Worm (Caenorhabditis elegans) whole organism, L1 larva: ENCODE measurements around the gene rpb-12.
A peak's percentile ranks its signal among the peaks of the same experiment; 100 is the strongest.

Source experiments
- C04F5.9 ChIP-seq: sonication (generic microtip); optimal IDR thresholded peaks from 2 replicates; lab custom pipeline; 2016; ENCODE audit warnings: missing genetic modification characterization, missing compliant biosample characterization
- C16A3.4 ChIP-seq: fragments of 150-350 bp; optimal IDR thresholded peaks from 2 replicates; lab custom pipeline; 2014; ENCODE audit warnings: missing biosample characterization, missing genetic modification characterization
- aha-1 ChIP-seq: fragments of 150-350 bp; optimal IDR thresholded peaks from 2 replicates; lab custom pipeline; 2014; ENCODE audit warnings: missing biosample characterization, missing genetic modification characterization
- aly-2 ChIP-seq: fragments of 150-350 bp; optimal IDR thresholded peaks from 2 replicates; lab custom pipeline; 2014; ENCODE audit warnings: missing biosample characterization, missing genetic modification characterization
- blmp-1 ChIP-seq: fragments of 150-350 bp; optimal IDR thresholded peaks from 2 replicates; lab custom pipeline; 2014; ENCODE audit warnings: missing biosample characterization, missing genetic modification characterization
- ceh-63 ChIP-seq: fragments of 200-800 bp; sonication (Bioruptor generic); optimal IDR thresholded peaks from 2 replicates; lab custom pipeline; 2018; ENCODE audit warnings: mild to moderate bottlenecking, missing genetic modification characterization, missing compliant biosample characterization
- ceh-8 ChIP-seq: fragments of 200-800 bp; sonication (Bioruptor generic); optimal IDR thresholded peaks from 2 replicates; lab custom pipeline; 2018; ENCODE audit warnings: mild to moderate bottlenecking, missing genetic modification characterization, moderate library complexity, missing compliant biosample characterization
- ceh-88 ChIP-seq: fragments of 200-800 bp; sonication (Bioruptor generic); IDR thresholded peaks from 2 replicates; pipeline ENCODE4 v1.3.6; 2022; ENCODE audit warnings: missing genetic modification characterization, missing compliant biosample characterization
- ces-1 ChIP-seq: fragments of 150-350 bp; optimal IDR thresholded peaks from 2 replicates; lab custom pipeline; 2014; ENCODE audit warnings: missing biosample characterization, missing genetic modification reagents, missing genetic modification characterization
- dsc-1 ChIP-seq: sonication (generic microtip); optimal IDR thresholded peaks from 2 replicates; lab custom pipeline; 2016; ENCODE audit warnings: mild to moderate bottlenecking, missing genetic modification characterization, missing compliant biosample characterization
- egl-13 ChIP-seq: sonication (generic microtip); optimal IDR thresholded peaks from 2 replicates; lab custom pipeline; 2016; ENCODE audit warnings: missing genotype, missing genetic modification reagents, missing genetic modification characterization, missing compliant biosample characterization
- elt-3 ChIP-seq, 6 experiments: fragments of 150-350 bp in 1 of 6; sonication (generic microtip); optimal IDR thresholded peaks; 2 replicates each; lab custom pipeline; 2017 to 2018; ENCODE audit warnings: missing biosample characterization in 6 of 6, missing genetic modification characterization in 6 of 6, inconsistent platforms in 1 of 6
- ets-5 ChIP-seq: fragments of 200-800 bp; sonication (Bioruptor generic); IDR thresholded peaks from 2 replicates; pipeline ENCODE4 v1.3.6; 2022; ENCODE audit warnings: missing genetic modification characterization, missing compliant biosample characterization
- fkh-10 ChIP-seq: sonication (generic microtip); optimal IDR thresholded peaks from 2 replicates; lab custom pipeline; 2017; ENCODE audit warnings: missing biosample characterization, missing genetic modification reagents, missing genetic modification characterization
- fkh-4 ChIP-seq: sonication (generic microtip); optimal IDR thresholded peaks from 2 replicates; lab custom pipeline; 2016; ENCODE audit warnings: missing compliant biosample characterization, missing genetic modification characterization, borderline replicate concordance
- hlh-17 ChIP-seq: fragments of 200-800 bp; sonication (Bioruptor generic); optimal IDR thresholded peaks from 2 replicates; lab custom pipeline; 2018; ENCODE audit warnings: missing genetic modification characterization, mild to moderate bottlenecking, missing compliant biosample characterization, moderate library complexity, borderline replicate concordance
- hlh-4 ChIP-seq: sonication (generic microtip); optimal IDR thresholded peaks from 2 replicates; lab custom pipeline; 2016; ENCODE audit warnings: mild to moderate bottlenecking, missing genetic modification characterization, missing compliant biosample characterization
- lin-13 ChIP-seq: fragments of 150-350 bp; optimal IDR thresholded peaks from 2 replicates; lab custom pipeline; 2014; ENCODE audit warnings: missing biosample characterization, missing genetic modification reagents, missing genetic modification characterization
- lin-14 ChIP-seq: fragments of 200-800 bp; sonication (Bioruptor generic); optimal IDR thresholded peaks from 2 replicates; lab custom pipeline; 2018; ENCODE audit warnings: mild to moderate bottlenecking, missing genetic modification characterization, moderate library complexity, missing compliant biosample characterization
- lin-15B ChIP-seq: fragments of 150-350 bp; sonication (generic microtip); optimal IDR thresholded peaks from 3 replicates; lab custom pipeline; 2014; ENCODE audit warnings: missing biosample characterization, missing genetic modification characterization
- lin-39 ChIP-seq: fragments of 150-350 bp; optimal IDR thresholded peaks from 2 replicates; lab custom pipeline; 2014; ENCODE audit warnings: missing biosample characterization, missing genetic modification reagents, missing genetic modification characterization
- lir-3 ChIP-seq: sonication (generic microtip); optimal IDR thresholded peaks from 2 replicates; lab custom pipeline; 2016; ENCODE audit warnings: mild to moderate bottlenecking, missing genetic modification characterization, moderate library complexity, missing compliant biosample characterization; ENCODE audit not compliant: poor library complexity
- mep-1 ChIP-seq: fragments of 150-350 bp; optimal IDR thresholded peaks from 2 replicates; lab custom pipeline; 2014; ENCODE audit warnings: missing biosample characterization, missing genetic modification characterization
- nhr-20 ChIP-seq: sonication (generic microtip); optimal IDR thresholded peaks from 2 replicates; lab custom pipeline; 2016; ENCODE audit warnings: mild to moderate bottlenecking, missing genetic modification characterization, missing compliant biosample characterization
- nhr-28 ChIP-seq: fragments of 150-350 bp; optimal IDR thresholded peaks from 2 replicates; lab custom pipeline; 2014; ENCODE audit warnings: missing biosample characterization, missing genetic modification characterization
- nhr-47 ChIP-seq: sonication (generic microtip); optimal IDR thresholded peaks from 2 replicates; lab custom pipeline; 2016; ENCODE audit warnings: mild to moderate bottlenecking, missing genetic modification characterization, moderate library complexity, missing compliant biosample characterization
- nhr-71 ChIP-seq: sonication (generic microtip); optimal IDR thresholded peaks from 2 replicates; lab custom pipeline; 2016; ENCODE audit warnings: mild to moderate bottlenecking, missing genetic modification characterization, moderate library complexity, missing compliant biosample characterization
- nhr-76 ChIP-seq: sonication (generic microtip); optimal IDR thresholded peaks from 2 replicates; lab custom pipeline; 2017; ENCODE audit warnings: missing biosample characterization, missing genetic modification characterization
- nhr-77 ChIP-seq: fragments of 150-350 bp; optimal IDR thresholded peaks from 2 replicates; lab custom pipeline; 2014; ENCODE audit warnings: missing biosample characterization, missing genetic modification characterization
- nhr-84 ChIP-seq: sonication (generic microtip); optimal IDR thresholded peaks from 2 replicates; lab custom pipeline; 2017; ENCODE audit warnings: missing biosample characterization, missing genetic modification characterization
- nhr-85 ChIP-seq: sonication (generic microtip); peaks from one replicate; lab custom pipeline; 2016; ENCODE audit warnings: missing genetic modification characterization, inconsistent platforms, missing compliant biosample characterization
- pag-3 ChIP-seq: sonication (generic microtip); optimal IDR thresholded peaks from 2 replicates; lab custom pipeline; 2017; ENCODE audit warnings: missing genetic modification characterization, mild to moderate bottlenecking, missing compliant biosample characterization, antibody characterized with exemption, borderline replicate concordance; ENCODE audit not compliant: insufficient read depth
- pax-3 ChIP-seq: fragments of 200-800 bp; sonication (Bioruptor generic); optimal IDR thresholded peaks from 2 replicates; lab custom pipeline; 2018; ENCODE audit warnings: mild to moderate bottlenecking, missing genetic modification characterization, moderate library complexity, missing compliant biosample characterization
- skn-1 ChIP-seq: fragments of 150-350 bp; optimal IDR thresholded peaks from 2 replicates; lab custom pipeline; 2014; ENCODE audit warnings: missing biosample characterization, missing genetic modification characterization
- snu-23 ChIP-seq: sonication (generic microtip); optimal IDR thresholded peaks from 2 replicates; lab custom pipeline; 2016; ENCODE audit warnings: missing genetic modification characterization, missing compliant biosample characterization
- sox-4 ChIP-seq: sonication (generic microtip); optimal IDR thresholded peaks from 2 replicates; lab custom pipeline; 2016; ENCODE audit warnings: missing genetic modification characterization, missing compliant biosample characterization
- sup-37 ChIP-seq: fragments of 200-800 bp; sonication (Bioruptor generic); optimal IDR thresholded peaks from 2 replicates; lab custom pipeline; 2018; ENCODE audit warnings: mild to moderate bottlenecking, missing genetic modification characterization, missing compliant biosample characterization
- tbx-2 ChIP-seq: sonication (generic microtip); optimal IDR thresholded peaks from 2 replicates; lab custom pipeline; 2016; ENCODE audit warnings: missing genetic modification characterization, missing compliant biosample characterization
- tlp-1 ChIP-seq: fragments of 150-350 bp; optimal IDR thresholded peaks from 2 replicates; lab custom pipeline; 2014; ENCODE audit warnings: missing biosample characterization, missing genetic modification characterization
- unc-130 ChIP-seq: fragments of 150-350 bp; optimal IDR thresholded peaks from 2 replicates; lab custom pipeline; 2017; ENCODE audit warnings: missing biosample characterization, missing genetic modification characterization, inconsistent platforms
- unc-62 ChIP-seq: fragments of 150-350 bp; optimal IDR thresholded peaks from 2 replicates; lab custom pipeline; 2014; ENCODE audit warnings: missing biosample characterization, missing genetic modification reagents, missing genetic modification characterization
- zag-1 ChIP-seq: fragments of 150-350 bp; optimal IDR thresholded peaks from 2 replicates; lab custom pipeline; 2014; ENCODE audit warnings: missing biosample characterization, missing genetic modification characterization
- ztf-4 ChIP-seq: fragments of 150-350 bp; optimal IDR thresholded peaks from 2 replicates; lab custom pipeline; 2014; ENCODE audit warnings: missing biosample characterization, missing genetic modification characterization

Gene rpb-12

DNA sequence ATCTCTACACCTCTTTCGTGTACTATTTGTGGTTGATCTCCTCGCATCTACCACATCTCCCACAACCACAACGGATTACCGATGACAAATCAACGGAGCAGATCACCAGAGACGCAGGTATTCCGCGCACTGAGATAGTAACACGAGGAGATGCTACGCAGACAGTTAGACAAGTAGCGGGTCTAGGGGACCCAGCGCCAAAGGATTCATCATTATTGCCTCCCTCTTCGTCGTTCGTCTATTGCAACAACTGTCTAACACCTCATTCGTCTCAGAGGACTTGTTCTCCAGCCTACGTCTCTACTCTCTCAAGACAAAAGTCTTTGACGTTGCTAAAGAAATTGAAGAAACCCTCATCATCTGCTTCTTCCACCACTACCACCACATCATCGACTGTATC, 25.1 kb downstream of the rpb-12 start (continued):
- TF ChIP-seq lin-15B (tag; lab: Kevin White, UChicago) (no peak), lin-39 (no peak), mep-1 (tag; lab: Kevin White, UChicago) (peak; percentile 72), elt-3 (tag; optimal IDR thresholded peaks at IDR 0.05; lab: Kevin White, UChicago) (peak in 3 of 6 experiments; percentile 14 to 21 (median 19)), zag-1 (tag; lab: Kevin White, UChicago) (no peak), C16A3.4 (peak; percentile 51), unc-130 (tag; lab: Kevin White, UChicago) (no peak), tbx-2 (peak; percentile 57), hlh-17 (GFP tag; lab: Kevin White, UChicago) (no peak), fkh-4 (no peak), C04F5.9 (no peak), nhr-20 (tag; lab: Kevin White, UChicago) (peak; percentile 64), fkh-10 (GFP tag; lab: Kevin White, UChicago) (no peak), aha-1 (no peak), aly-2 (tag; lab: Kevin White, UChicago) (no peak), lin-13 (peak; percentile 58), pag-3 (no peak), snu-23 (peak; percentile 66), lin-14 (peak; percentile 94), nhr-85 (tag; lab: Kevin White, UChicago) (peak; percentile 88), sox-4 (tag; lab: Kevin White, UChicago) (no peak), unc-62 (GFP tag; lab: Kevin White, UChicago) (no peak)

- TF ChIP-seq lir-3 (no peak), dsc-1 (tag; lab: Kevin White, UChicago) (no peak), ces-1 (GFP tag; lab: Kevin White, UChicago) (no peak), nhr-47 (tag; lab: Kevin White, UChicago) (no peak), sup-37 (GFP tag; lab: Kevin White, UChicago) (no peak), tlp-1 (tag; lab: Kevin White, UChicago) (no peak), lin-14 (no peak), ztf-4 (tag; lab: Kevin White, UChicago) (no peak), unc-130 (tag; lab: Kevin White, UChicago) (no peak), egl-13 (tag; lab: Kevin White, UChicago) (no peak), lin-13 (no peak), nhr-20 (tag; lab: Kevin White, UChicago) (no peak), fkh-10 (GFP tag; lab: Kevin White, UChicago) (no peak)
Observed at ce11 chrIV:9120220-9120619, 26.4 kb downstream of the rpb-12 start.

- no peak for TF ChIP-seq nhr-84 (tag; lab: Kevin White, UChicago)
- no peak for TF ChIP-seq fkh-10 (GFP tag; lab: Kevin White, UChicago)
- no peak for TF ChIP-seq blmp-1 (tag; lab: Kevin White, UChicago)
- TF ChIP-seq ceh-88 (GFP tag; lab: Robert Waterston, UW): no peak
- TF ChIP-seq nhr-77 (tag; lab: Kevin White, UChicago): no peak
- no peak for TF ChIP-seq hlh-17 (GFP tag; lab: Kevin White, UChicago)
- no peak for TF ChIP-seq ets-5 (GFP tag; lab: Robert Waterston, UW)
- no peak for TF ChIP-seq nhr-28 (tag; lab: Kevin White, UChicago)
- TF ChIP-seq nhr-47 (tag; lab: Kevin White, UChicago): no peak
- no peak for TF ChIP-seq aly-2 (tag; lab: Kevin White, UChicago)
- TF ChIP-seq ceh-8 (GFP tag; lab: Kevin White, UChicago): no peak
- no peak for TF ChIP-seq nhr-71 (tag; lab: Kevin White, UChicago)
- TF ChIP-seq hlh-4 (tag; lab: Kevin White, UChicago): no peak
- TF ChIP-seq lin-14: no peak
- TF ChIP-seq zag-1 (tag; lab: Kevin White, UChicago): no peak
- TF ChIP-seq ceh-63 (GFP tag; lab: Kevin White, UChicago): no peak
- TF ChIP-seq pax-3 (tag; lab: Kevin White, UChicago): no peak
- TF ChIP-seq skn-1 (tag; lab: Kevin White, UChicago): no peak
- TF ChIP-seq nhr-76 (tag; lab: Kevin White, UChicago): no peak
- TF ChIP-seq elt-3 (tag; optimal IDR thresholded peaks at IDR 0.05; lab: Kevin White, UChicago): no peak
Observed at ce11 chrIV:9118792-9119191, 27.9 kb downstream of the rpb-12 start, which contains the start of gene nrfl-1. Gene nrfl-1, plus strand, starts transcription at chrIV:9119092.
